Worm (Caenorhabditis elegans): Measurements from ENCODE around the gene irld-29.

- TF ChIP-seq ama-1 (optimal IDR thresholded peaks at IDR 0.05) (no peak), nhr-77 (tag; optimal IDR thresholded peaks at IDR 0.05) (no peak), mdl-1 (tag; optimal IDR thresholded peaks at IDR 0.05) (no peak), pqm-1 (tag; optimal IDR thresholded peaks at IDR 0.05) (no peak), lin-13 (GFP tag; optimal IDR thresholded peaks at IDR 0.05) (no peak), nhr-12 (tag; optimal IDR thresholded peaks at IDR 0.05) (no peak), lin-15B (tag; optimal IDR thresholded peaks at IDR 0.05) (no peak), C04F5.9 (tag; optimal IDR thresholded peaks at IDR 0.05) (no peak), lin-39 (tag; optimal IDR thresholded peaks at IDR 0.05) (no peak), egl-13 (tag; optimal IDR thresholded peaks at IDR 0.05) (no peak), nhr-76 (tag; optimal IDR thresholded peaks at IDR 0.05) (no peak), ztf-11 (tag; optimal IDR thresholded peaks at IDR 0.05) (no peak), elt-3 (tag; optimal IDR thresholded peaks at IDR 0.05) (no peak), nhr-11 (tag; optimal IDR thresholded peaks at IDR 0.05) (no peak)
Observed at ce11 chrV:2338538-2338937, at the start of gene irld-29.
